Fruit fly (Drosophila melanogaster) whole organism, embryonic: ENCODE measurements around the gene mon2.

Experiments
- Bdp1 ChIP-seq: fragments of 200-800 bp; sonication (Bioruptor generic); optimal IDR thresholded peaks from 3 replicates; lab custom pipeline; 2016; ENCODE audit warnings: missing biosample characterization, missing genetic modification characterization
- CG10267 ChIP-seq: fragments of 200-800 bp; sonication (Bioruptor generic); optimal IDR thresholded peaks from 2 replicates; lab custom pipeline; 2018; ENCODE audit warnings: missing biosample characterization, mild to moderate bottlenecking, missing genetic modification characterization, moderate library complexity
- CG11093 ChIP-seq: fragments of 200-800 bp; sonication (Bioruptor generic); IDR thresholded peaks from 3 replicates; pipeline ENCODE4 v1.3.6; 2022; ENCODE audit warnings: missing biosample characterization, missing genetic modification characterization
- CG11695 ChIP-seq: fragments of 200-800 bp; sonication (Bioruptor generic); IDR thresholded peaks from 3 replicates; pipeline ENCODE4 v1.3.6; 2022; ENCODE audit warnings: missing biosample characterization, missing genetic modification characterization
- CG12299 ChIP-seq: fragments of 200-800 bp; sonication (Bioruptor generic); optimal IDR thresholded peaks from 2 replicates; lab custom pipeline; 2018; ENCODE audit warnings: missing biosample characterization, mild to moderate bottlenecking, missing genetic modification characterization
- CG12769 ChIP-seq: fragments of 200-800 bp; sonication (Bioruptor generic); optimal IDR thresholded peaks from 2 replicates; lab custom pipeline; 2019; ENCODE audit warnings: missing biosample characterization, mild to moderate bottlenecking, missing genetic modification characterization, moderate library complexity
- CG14860 ChIP-seq: fragments of 200-800 bp; sonication (Bioruptor generic); IDR thresholded peaks from 3 replicates; pipeline ENCODE4 v1.3.6; 2022; ENCODE audit warnings: missing biosample characterization, missing genetic modification characterization; ENCODE audit not compliant: partially characterized antibody
- CG16779 ChIP-seq: fragments of 200-800 bp; sonication (Bioruptor generic); IDR thresholded peaks from 2 replicates; pipeline ENCODE4 v1.3.6; 2022; ENCODE audit warnings: missing biosample characterization, missing genetic modification characterization
- CG16863 ChIP-seq: fragments of 200-800 bp; sonication (Bioruptor generic); optimal IDR thresholded peaks from 3 replicates; lab custom pipeline; 2016; ENCODE audit warnings: missing biosample characterization, missing genetic modification characterization
- CG34224 ChIP-seq: fragments of 200-800 bp; sonication (Bioruptor generic); IDR thresholded peaks from 3 replicates; pipeline ENCODE4 v1.3.6; 2022; ENCODE audit warnings: missing biosample characterization, missing genetic modification characterization; ENCODE audit not compliant: partially characterized antibody
- CG3995 ChIP-seq: fragments of 200-800 bp; sonication (Bioruptor generic); optimal IDR thresholded peaks from 3 replicates; lab custom pipeline; 2016; ENCODE audit warnings: missing biosample characterization, missing genetic modification characterization
- CG4854 ChIP-seq: fragments of 200-800 bp; sonication (Bioruptor generic); optimal IDR thresholded peaks from 2 replicates; lab custom pipeline; 2016; ENCODE audit warnings: missing biosample characterization, missing genetic modification characterization, inconsistent platforms
- CG6272 ChIP-seq: fragments of 200-800 bp; sonication (Bioruptor generic); IDR thresholded peaks from 2 replicates; pipeline ENCODE4 v1.3.6; 2022; ENCODE audit warnings: missing biosample characterization, missing genetic modification characterization
- CG7372 ChIP-seq: fragments of 200-800 bp; sonication (Bioruptor generic); IDR thresholded peaks from 2 replicates; pipeline ENCODE4 v1.3.6; 2022; ENCODE audit warnings: missing biosample characterization, missing genetic modification characterization
- CG7839 ChIP-seq: fragments of 200-800 bp; sonication (Bioruptor generic); optimal IDR thresholded peaks from 3 replicates; lab custom pipeline; 2018; ENCODE audit warnings: missing biosample characterization, mild to moderate bottlenecking, missing genetic modification characterization, moderate library complexity
- CG8944 ChIP-seq: fragments of 200-800 bp; sonication (Bioruptor generic); optimal IDR thresholded peaks from 3 replicates; lab custom pipeline; 2016; ENCODE audit warnings: missing biosample characterization, missing genetic modification characterization
- Camta ChIP-seq: fragments of 200-800 bp; sonication (Bioruptor generic); optimal IDR thresholded peaks from 2 replicates; lab custom pipeline; 2016; ENCODE audit warnings: missing biosample characterization, missing genetic modification characterization
- Dip2 ChIP-seq: fragments of 200-800 bp; sonication (Bioruptor generic); IDR thresholded peaks from 2 replicates; pipeline ENCODE4 v1.3.6; 2022; ENCODE audit warnings: missing biosample characterization, missing genetic modification characterization
- Dp ChIP-seq: fragments of 200-800 bp; sonication (Bioruptor generic); optimal IDR thresholded peaks from 2 replicates; lab custom pipeline; 2018; ENCODE audit warnings: missing biosample characterization, mild to moderate bottlenecking, missing genetic modification characterization, moderate library complexity
- Dref ChIP-seq: fragments of 200-800 bp; sonication (Bioruptor generic); IDR thresholded peaks from 2 replicates; pipeline ENCODE4 v1.3.6; 2022; ENCODE audit warnings: missing biosample characterization, missing genetic modification characterization
- Gug ChIP-seq: fragments of 200-800 bp; sonication (Bioruptor generic); IDR thresholded peaks from 4 replicates; pipeline ENCODE4 v1.3.6; 2022; ENCODE audit warnings: missing biosample characterization, missing genetic modification characterization
- MTF-1 ChIP-seq: fragments of 200-800 bp; sonication (Bioruptor generic); optimal IDR thresholded peaks from 2 replicates; lab custom pipeline; 2018; ENCODE audit warnings: missing biosample characterization, mild to moderate bottlenecking, missing genetic modification characterization, borderline replicate concordance
- NFAT ChIP-seq: fragments of 200-800 bp; sonication (Bioruptor generic); IDR thresholded peaks from 2 replicates; pipeline ENCODE4 v1.3.6; 2022; ENCODE audit warnings: missing biosample characterization, missing genetic modification characterization
- Nf-YC ChIP-seq: fragments of 200-800 bp; optimal IDR thresholded peaks from 3 replicates; lab custom pipeline; 2019; ENCODE audit warnings: missing biosample characterization, mild to moderate bottlenecking, missing genetic modification characterization, moderate library complexity
- Rx ChIP-seq: fragments of 200-800 bp; sonication (Bioruptor generic); IDR thresholded peaks from 2 replicates; pipeline ENCODE4 v1.3.6; 2022; ENCODE audit warnings: missing biosample characterization, missing genetic modification characterization
- Usf ChIP-seq: fragments of 200-800 bp; sonication (Bioruptor generic); optimal IDR thresholded peaks from 2 replicates; lab custom pipeline; 2017; ENCODE audit warnings: missing genotype, missing biosample characterization, missing genetic modification characterization
- bcd ChIP-seq: fragments of 200-800 bp; sonication (Bioruptor generic); optimal IDR thresholded peaks from 2 replicates; lab custom pipeline; 2017; ENCODE audit warnings: missing biosample characterization, mild to moderate bottlenecking, missing genetic modification characterization
- da ChIP-seq: fragments of 200-800 bp; sonication (Bioruptor generic); optimal IDR thresholded peaks from 2 replicates; lab custom pipeline; 2016; ENCODE audit warnings: missing biosample characterization, missing genetic modification characterization
- dm ChIP-seq: fragments of 200-800 bp; sonication (Bioruptor generic); optimal IDR thresholded peaks from 3 replicates; lab custom pipeline; 2016; ENCODE audit warnings: missing biosample characterization, missing genetic modification characterization
- grau ChIP-seq: fragments of 200-800 bp; optimal IDR thresholded peaks from 3 replicates; lab custom pipeline; 2019; ENCODE audit warnings: missing biosample characterization, mild to moderate bottlenecking, missing genetic modification characterization, moderate library complexity
- h ChIP-seq: fragments of >200 bp; optimal IDR thresholded peaks from 2 replicates; lab custom pipeline; 2017
- kah ChIP-seq: fragments of 200-800 bp; sonication (Bioruptor generic); optimal IDR thresholded peaks from 2 replicates; lab custom pipeline; 2018; ENCODE audit warnings: missing biosample characterization, mild to moderate bottlenecking, missing genetic modification characterization
- lmd ChIP-seq: fragments of 200-800 bp; sonication (Bioruptor generic); IDR thresholded peaks from 2 replicates; pipeline ENCODE4 v1.3.6; 2022; ENCODE audit warnings: missing biosample characterization, missing genetic modification characterization
- maf-S ChIP-seq: fragments of 200-800 bp; sonication (Bioruptor generic); optimal IDR thresholded peaks from 2 replicates; lab custom pipeline; 2016; ENCODE audit warnings: missing biosample characterization, missing genetic modification characterization
- pum ChIP-seq: fragments of 200-800 bp; sonication (Bioruptor generic); optimal IDR thresholded peaks from 2 replicates; lab custom pipeline; 2016; ENCODE audit warnings: missing biosample characterization, missing genetic modification characterization
- slp2 ChIP-seq: fragments of 200-800 bp; sonication (Bioruptor generic); optimal IDR thresholded peaks from 2 replicates; lab custom pipeline; 2016; ENCODE audit warnings: missing biosample characterization, missing genetic modification characterization
- sna ChIP-seq: fragments of 200-800 bp; sonication (Bioruptor generic); IDR thresholded peaks from 2 replicates; pipeline ENCODE4 v1.3.6; 2022; ENCODE audit warnings: missing biosample characterization, missing genetic modification characterization; ENCODE audit not compliant: partially characterized antibody
- vfl ChIP-seq: fragments of 200-800 bp; sonication (Bioruptor generic); optimal IDR thresholded peaks from 2 replicates; lab custom pipeline; 2016; ENCODE audit warnings: missing biosample characterization, missing genetic modification characterization
- wdn ChIP-seq: fragments of 200-800 bp; sonication (Bioruptor generic); IDR thresholded peaks from 2 replicates; pipeline ENCODE4 v1.3.6; 2022; ENCODE audit warnings: missing biosample characterization, missing genetic modification characterization
- zf30C ChIP-seq: fragments of 200-800 bp; sonication (Bioruptor generic); optimal IDR thresholded peaks from 3 replicates; lab custom pipeline; 2018; ENCODE audit warnings: missing biosample characterization, mild to moderate bottlenecking, missing genetic modification characterization

The mon2 gene

dm6 chr2L:8082692-8083412 is 41.0 kb downstream of the mon2 start, which contains the start of gene Mcr (continued):
- no peak for TF ChIP-seq CG11695
- TF ChIP-seq kah (GFP tag; lab: Kevin White, UChicago), result no peak
- no peak for TF ChIP-seq NFAT (GFP tag; lab: Robert Waterston, UW)
- peak; percentile 1 for TF ChIP-seq Nf-YC (tag; lab: Kevin White, UChicago)
- TF ChIP-seq Bdp1 (GFP tag; lab: Kevin White, UChicago), result no peak
- TF ChIP-seq da, result no peak
- TF ChIP-seq Gug (GFP tag; lab: Robert Waterston, UW), result no peak
- peak; percentile 39 for TF ChIP-seq Dref
- no peak for TF ChIP-seq lmd (GFP tag; lab: Robert Waterston, UW)
- no peak for TF ChIP-seq Rx (GFP tag; lab: Robert Waterston, UW)
- TF ChIP-seq wdn, result no peak
- TF ChIP-seq h, result no peak
- TF ChIP-seq sna (GFP tag; lab: Robert Waterston, UW), result no peak
- TF ChIP-seq Dp, result peak; percentile 37
- no peak for TF ChIP-seq zf30C (GFP tag; lab: Kevin White, UChicago)
- no peak for TF ChIP-seq CG7839 (tag; lab: Kevin White, UChicago)
- peak; percentile 2 for TF ChIP-seq CG4854 (GFP tag; lab: Kevin White, UChicago)
- TF ChIP-seq CG7372 (GFP tag; lab: Robert Waterston, UW), result no peak
- TF ChIP-seq Dip2, result no peak
- no peak for TF ChIP-seq CG16863 (GFP tag; lab: Kevin White, UChicago)
- no peak for TF ChIP-seq CG12299 (tag; lab: Kevin White, UChicago)
- peak; percentile 7 for TF ChIP-seq grau (tag; lab: Kevin White, UChicago)
- TF ChIP-seq CG10267, result peak; percentile 93
- TF ChIP-seq Usf (GFP tag; lab: Kevin White, UChicago), result no peak
- peak; percentile 2 for TF ChIP-seq slp2 (GFP tag; lab: Kevin White, UChicago)
- no peak for TF ChIP-seq CG8944 (GFP tag; lab: Kevin White, UChicago)
- no peak for TF ChIP-seq CG34224 (GFP tag; lab: Robert Waterston, UW)
- TF ChIP-seq CG11093 (GFP tag; lab: Robert Waterston, UW), result no peak
- TF ChIP-seq CG16779 (GFP tag; lab: Robert Waterston, UW), result no peak
- no peak for TF ChIP-seq dm (GFP tag; lab: Kevin White, UChicago)
- TF ChIP-seq pum (GFP tag; lab: Kevin White, UChicago), result no peak
- no peak for TF ChIP-seq Camta
- TF ChIP-seq CG3995 (GFP tag; lab: Kevin White, UChicago), result no peak
- no peak for TF ChIP-seq maf-S (GFP tag; lab: Kevin White, UChicago)
- TF ChIP-seq CG12769 (tag; lab: Kevin White, UChicago), result no peak
- no peak for TF ChIP-seq vfl (GFP tag; lab: Kevin White, UChicago)
- no peak for TF ChIP-seq CG14860 (GFP tag; lab: Robert Waterston, UW)
- TF ChIP-seq bcd (GFP tag; lab: Kevin White, UChicago), result no peak
- TF ChIP-seq MTF-1 (GFP tag; lab: Kevin White, UChicago), result no peak
- TF ChIP-seq CG6272, result no peak
